Fruit fly (Drosophila melanogaster): ENCODE data around the gene CG32313.

The CG32313 gene

dm6 chr3L:1575731-1576376, 30.3 kb upstream of the CG32313 start:
- TF ChIP-seq CG32121 (GFP tag; IDR thresholded peaks at IDR 0.05): 0 out of 2 replicates have a peak, but pooled peaks have one; percentile 32
- no peak for TF ChIP-seq CG15710 (tag; optimal IDR thresholded peaks at IDR 0.05)
- TF ChIP-seq gl (tag; optimal IDR thresholded peaks at IDR 0.05): no peak
- TF ChIP-seq CG13204 (GFP tag; optimal IDR thresholded peaks at IDR 0.05): no peak
- TF ChIP-seq CG8159 (tag; optimal IDR thresholded peaks at IDR 0.05): peak; percentile 8
- TF ChIP-seq CG4496 (GFP tag; IDR thresholded peaks at IDR 0.05): no peak
- peak; percentile 22 for TF ChIP-seq Pif1A (GFP tag; optimal IDR thresholded peaks at IDR 0.05)

DNA sequence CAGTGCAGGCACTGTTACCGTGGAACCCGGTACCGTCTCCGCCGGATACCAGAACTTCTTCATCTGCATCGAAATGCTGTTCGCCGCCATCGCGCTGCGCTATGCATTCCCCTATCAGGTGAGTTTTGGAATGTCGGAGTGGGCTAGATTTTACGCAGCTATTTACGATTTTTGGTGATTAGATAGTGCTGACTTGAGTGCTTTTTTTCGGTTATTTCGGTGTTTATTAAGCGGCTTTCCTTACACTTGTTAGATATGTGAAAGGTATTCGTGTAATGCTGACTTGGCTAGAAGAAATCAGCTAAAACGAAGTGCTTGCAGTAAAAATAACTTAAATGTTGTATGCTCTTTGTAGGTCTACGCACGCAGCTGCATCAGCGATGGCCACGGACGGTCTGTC, 27.6 kb upstream of the CG32313 start:
- TF ChIP-seq CG15710 (tag; optimal IDR thresholded peaks at IDR 0.05) (no peak), Pif1B (GFP tag; optimal IDR thresholded peaks at IDR 0.05) (no peak), Pif1A (GFP tag; optimal IDR thresholded peaks at IDR 0.05) (no peak), CG17806 (tag; optimal IDR thresholded peaks at IDR 0.05) (no peak), CG34367 (tag; optimal IDR thresholded peaks at IDR 0.05) (no peak), D1 (tag; optimal IDR thresholded peaks at IDR 0.05) (no peak), CG12605 (GFP tag; IDR thresholded peaks at IDR 0.05) (no peak), EcR (GFP tag; optimal IDR thresholded peaks at IDR 0.05) (no peak), CG8301 (tag; optimal IDR thresholded peaks at IDR 0.05) (no peak), CG4496 (GFP tag; IDR thresholded peaks at IDR 0.05) (no peak), CG9948 (tag; optimal IDR thresholded peaks at IDR 0.05) (no peak), gl (tag; optimal IDR thresholded peaks at IDR 0.05) (no peak), CG14655 (GFP tag; optimal IDR thresholded peaks at IDR 0.05) (no peak), rn (GFP tag; IDR thresholded peaks at IDR 0.05) (no peak), Ets98B (GFP tag; IDR thresholded peaks at IDR 0.05) (no peak), CG13204 (GFP tag; optimal IDR thresholded peaks at IDR 0.05) (no peak), fd96Ca (GFP tag; IDR thresholded peaks at IDR 0.05) (no peak), CG32121 (GFP tag; IDR thresholded peaks at IDR 0.05) (no peak)

- no peak for TF ChIP-seq CG34367 (tag; optimal IDR thresholded peaks at IDR 0.05)
- TF ChIP-seq CG15710 (tag; optimal IDR thresholded peaks at IDR 0.05): no peak
- TF ChIP-seq Pif1B (GFP tag; optimal IDR thresholded peaks at IDR 0.05): no peak
- no peak for TF ChIP-seq CG12605 (GFP tag; IDR thresholded peaks at IDR 0.05)
- no peak for TF ChIP-seq CG13204 (GFP tag; optimal IDR thresholded peaks at IDR 0.05)
These were observed 25.5 kb upstream of the CG32313 start for dm6 chr3L:1571077-1571476.

DNA sequence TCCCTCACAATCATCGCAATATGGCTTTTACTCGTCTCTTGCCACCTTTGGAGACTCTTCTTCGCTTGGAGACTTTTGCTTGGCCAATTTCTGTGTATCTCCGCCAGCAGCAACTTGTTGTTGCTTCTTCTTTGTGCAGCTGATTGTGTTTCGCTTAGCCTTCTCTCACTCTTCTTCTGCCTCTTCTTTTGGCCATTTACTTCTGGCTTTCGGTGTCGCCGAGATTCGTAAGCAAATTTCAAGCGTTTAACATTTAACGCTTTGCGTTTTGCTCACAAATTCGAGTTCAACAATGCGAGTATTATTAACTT, 24.4 kb upstream of the CG32313 start:
- TF ChIP-seq gl (tag; optimal IDR thresholded peaks at IDR 0.05) (no peak), Pif1A (GFP tag; optimal IDR thresholded peaks at IDR 0.05) (no peak), CG8301 (tag; optimal IDR thresholded peaks at IDR 0.05) (no peak), CG15710 (tag; optimal IDR thresholded peaks at IDR 0.05) (no peak), EcR (GFP tag; optimal IDR thresholded peaks at IDR 0.05) (peak; percentile 44), CG13204 (GFP tag; optimal IDR thresholded peaks at IDR 0.05) (no peak), CG14655 (GFP tag; optimal IDR thresholded peaks at IDR 0.05) (no peak), Pif1B (GFP tag; optimal IDR thresholded peaks at IDR 0.05) (no peak), CG32121 (GFP tag; IDR thresholded peaks at IDR 0.05) (0 out of 2 replicates have a peak, but pooled peaks have one; percentile 28), CG12605 (GFP tag; IDR thresholded peaks at IDR 0.05) (peak; percentile 64), CG17806 (tag; optimal IDR thresholded peaks at IDR 0.05) (no peak), CG9948 (tag; optimal IDR thresholded peaks at IDR 0.05) (no peak), D1 (tag; optimal IDR thresholded peaks at IDR 0.05) (no peak)

- TF ChIP-seq CG12605 (GFP tag; IDR thresholded peaks at IDR 0.05) (no peak), EcR (GFP tag; optimal IDR thresholded peaks at IDR 0.05) (peak; percentile 75)
These were observed 23.8 kb upstream of the CG32313 start, which contains the start of gene Tmep for dm6 chr3L:1569162-1569965. Tmep (plus strand) TSS chr3L:1569181.

dm6 chr3L:1568225-1569161, 22.9 kb upstream of the CG32313 start, which contains the start of gene CG7879:
CG7879 (minus strand) TSS chr3L:1568608.
- TF ChIP-seq CG8159 (tag; optimal IDR thresholded peaks at IDR 0.05): peak; percentile 25
- peak; percentile 34; the same call in 1 of the 3 replicates for TF ChIP-seq fd96Ca (GFP tag; IDR thresholded peaks at IDR 0.05)
- TF ChIP-seq CG4496 (GFP tag; IDR thresholded peaks at IDR 0.05): 0 out of 3 replicates have a peak, but pooled peaks have one; percentile 17
- TF ChIP-seq EcR (GFP tag; optimal IDR thresholded peaks at IDR 0.05): peak; percentile 55
- TF ChIP-seq CG15710 (tag; optimal IDR thresholded peaks at IDR 0.05): peak; percentile 18
- TF ChIP-seq CG17806 (tag; optimal IDR thresholded peaks at IDR 0.05): no peak
- no peak for TF ChIP-seq CG14655 (GFP tag; optimal IDR thresholded peaks at IDR 0.05)
- TF ChIP-seq Pif1A (GFP tag; optimal IDR thresholded peaks at IDR 0.05): no peak
- peak; percentile 46 for TF ChIP-seq Pif1B (GFP tag; optimal IDR thresholded peaks at IDR 0.05)
- TF ChIP-seq CG10348 (GFP tag; IDR thresholded peaks at IDR 0.05): no peak
